Worm (Caenorhabditis elegans) whole organism, L1 larva: ENCODE data around the gene F07C6.4.

Experiments
- blmp-1 ChIP-seq: fragments of 150-350 bp; optimal IDR thresholded peaks from 2 replicates; lab custom pipeline; 2014; ENCODE audit warnings: missing biosample characterization, missing genetic modification characterization
- ceh-82 ChIP-seq, 3 experiments: fragments of 150-350 bp in 1 of 3; sonication (generic microtip) in 2 of 3; optimal IDR thresholded peaks; 2 replicates each; lab custom pipeline; 2014 to 2017; ENCODE audit warnings: missing biosample characterization in 3 of 3, missing genetic modification characterization in 3 of 3
- egl-27 ChIP-seq, 2 experiments: fragments of 150-350 bp in 1 of 2; sonication (generic microtip); optimal IDR thresholded peaks; 3 replicates each; lab custom pipeline; 2017 to 2018; ENCODE audit warnings: missing biosample characterization in 2 of 2, missing genetic modification characterization in 2 of 2, missing genetic modification reagents in 2 of 2
- elt-3 ChIP-seq, 6 experiments: fragments of 150-350 bp in 1 of 6; sonication (generic microtip); optimal IDR thresholded peaks; 2 replicates each; lab custom pipeline; 2017 to 2018; ENCODE audit warnings: missing biosample characterization in 6 of 6, missing genetic modification characterization in 6 of 6, inconsistent platforms in 1 of 6
- jun-1 ChIP-seq: fragments of 150-350 bp; optimal IDR thresholded peaks from 2 replicates; lab custom pipeline; 2014; ENCODE audit warnings: missing biosample characterization, missing genetic modification reagents, missing genetic modification characterization
- lin-35 ChIP-seq, 2 experiments: fragments of 150-350 bp; optimal IDR thresholded peaks; 2 replicates each; lab custom pipeline; 2014; ENCODE audit warnings: missing biosample characterization in 2 of 2, missing genetic modification characterization in 2 of 2, missing genetic modification reagents in 2 of 2
- nhr-12 ChIP-seq: sonication (generic microtip); optimal IDR thresholded peaks from 2 replicates; lab custom pipeline; 2017; ENCODE audit warnings: missing biosample characterization, missing genetic modification characterization
- nhr-237 ChIP-seq: fragments of 150-350 bp; optimal IDR thresholded peaks from 2 replicates; lab custom pipeline; 2014; ENCODE audit warnings: missing biosample characterization, missing genetic modification characterization
- nhr-84 ChIP-seq: sonication (generic microtip); optimal IDR thresholded peaks from 2 replicates; lab custom pipeline; 2017; ENCODE audit warnings: missing biosample characterization, missing genetic modification characterization
- nhr-90 ChIP-seq: sonication (generic microtip); optimal IDR thresholded peaks from 2 replicates; lab custom pipeline; 2016; ENCODE audit warnings: mild to moderate bottlenecking, missing genetic modification characterization, missing compliant biosample characterization; ENCODE audit not compliant: poor library complexity
- pqm-1 ChIP-seq: sonication (generic microtip); optimal IDR thresholded peaks from 3 replicates; lab custom pipeline; 2017; ENCODE audit warnings: missing biosample characterization, missing genetic modification characterization
- sox-4 ChIP-seq: sonication (generic microtip); optimal IDR thresholded peaks from 2 replicates; lab custom pipeline; 2016; ENCODE audit warnings: missing genetic modification characterization, missing compliant biosample characterization
- swsn-7 ChIP-seq: sonication (generic microtip); optimal IDR thresholded peaks from 2 replicates; lab custom pipeline; 2016; ENCODE audit warnings: missing genetic modification characterization, missing compliant biosample characterization
- unc-30 ChIP-seq: sonication (generic microtip); optimal IDR thresholded peaks from 2 replicates; lab custom pipeline; 2017; ENCODE audit warnings: missing biosample characterization, missing genetic modification characterization

DNA sequence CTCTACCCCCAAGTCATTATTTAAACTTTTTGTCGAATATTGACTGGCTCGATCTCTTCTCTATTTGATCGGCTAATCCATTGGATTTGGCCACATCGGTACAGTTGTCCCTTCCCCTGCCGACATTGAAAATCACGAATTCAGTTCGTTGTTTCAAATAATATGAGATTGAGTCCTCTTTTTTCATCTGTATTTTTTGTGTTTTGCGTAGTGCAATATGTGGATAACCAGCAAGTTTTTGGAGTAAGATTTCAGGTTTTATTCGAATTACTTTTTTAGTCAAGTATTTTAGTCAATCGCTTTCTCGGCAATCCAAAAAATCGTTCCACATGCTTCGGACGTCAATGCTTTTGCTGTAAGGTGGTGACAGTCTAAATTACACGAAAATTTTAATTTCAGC is 16.6 kb upstream of the F07C6.4 start, which contains the start of gene F07C6.3:
- TF ChIP-seq nhr-237 (tag; lab: Kevin White, UChicago) (no peak), egl-27 (tag; optimal IDR thresholded peaks at IDR 0.05; lab: Kevin White, UChicago) (no peak), nhr-12 (tag; lab: Kevin White, UChicago) (no peak), nhr-90 (tag; lab: Kevin White, UChicago) (no peak), jun-1 (no peak), blmp-1 (no peak), sox-4 (tag; lab: Kevin White, UChicago) (no peak), swsn-7 (tag; lab: Kevin White, UChicago) (no peak), nhr-84 (tag; lab: Kevin White, UChicago) (no peak), lin-35 (GFP tag; optimal IDR thresholded peaks at IDR 0.05; lab: Kevin White, UChicago) (no peak), elt-3 (tag; optimal IDR thresholded peaks at IDR 0.05; lab: Kevin White, UChicago) (no peak), ceh-82 (tag; optimal IDR thresholded peaks at IDR 0.05; lab: Kevin White, UChicago) (no peak), pqm-1 (tag; lab: Kevin White, UChicago) (no peak), unc-30 (tag; lab: Kevin White, UChicago) (no peak)
